Fruit fly (Drosophila melanogaster) whole organism, embryonic: ENCODE measurements around the gene Trf.
A peak's percentile ranks its signal among the peaks of the same experiment; 100 is the strongest.

ENCODE experiments used
- Asciz ChIP-seq: fragments of 200-800 bp; sonication (Bioruptor generic); optimal IDR thresholded peaks from 2 replicates; lab custom pipeline; 2017; ENCODE audit warnings: missing biosample characterization, mild to moderate bottlenecking, missing genetic modification characterization, missing genetic modification reagents
- B-H2 ChIP-seq: fragments of 200-800 bp; sonication (Bioruptor generic); optimal IDR thresholded peaks from 2 replicates; lab custom pipeline; 2018; ENCODE audit warnings: missing biosample characterization, mild to moderate bottlenecking, missing genetic modification characterization
- BEAF-32 ChIP-seq: fragments of 200-800 bp; sonication (Bioruptor generic); optimal IDR thresholded peaks from 3 replicates; lab custom pipeline; 2017; ENCODE audit warnings: missing biosample characterization, missing genetic modification characterization, mild to moderate bottlenecking, moderate library complexity, missing genetic modification reagents
- CG10321 ChIP-seq: fragments of 200-800 bp; sonication (Bioruptor generic); IDR thresholded peaks from 2 replicates; pipeline ENCODE4 v1.3.6; 2022; ENCODE audit warnings: missing biosample characterization, missing genetic modification characterization
- CG11247 ChIP-seq: fragments of 200-800 bp; sonication (Bioruptor generic); IDR thresholded peaks from 2 replicates; pipeline ENCODE4 v1.3.6; 2022; ENCODE audit warnings: missing biosample characterization, missing genetic modification characterization
- CG13424 ChIP-seq: fragments of 200-800 bp; sonication (Bioruptor generic); optimal IDR thresholded peaks from 2 replicates; lab custom pipeline; 2019; ENCODE audit warnings: missing biosample characterization, mild to moderate bottlenecking, missing genetic modification characterization, moderate library complexity
- CG1602 ChIP-seq: fragments of 200-800 bp; sonication (Bioruptor generic); optimal IDR thresholded peaks from 3 replicates; lab custom pipeline; 2016; ENCODE audit warnings: missing biosample characterization, missing genetic modification characterization
- CG16779 ChIP-seq: fragments of 200-800 bp; sonication (Bioruptor generic); IDR thresholded peaks from 2 replicates; pipeline ENCODE4 v1.3.6; 2022; ENCODE audit warnings: missing biosample characterization, missing genetic modification characterization
- CG17328 ChIP-seq: fragments of 200-800 bp; sonication (Bioruptor generic); IDR thresholded peaks from 2 replicates; pipeline ENCODE4 v1.3.6; 2022; ENCODE audit warnings: missing biosample characterization, missing genetic modification characterization
- CG17568 ChIP-seq: fragments of 200-800 bp; sonication (Bioruptor generic); optimal IDR thresholded peaks from 2 replicates; lab custom pipeline; 2018; ENCODE audit warnings: missing biosample characterization, mild to moderate bottlenecking, missing genetic modification characterization, moderate library complexity
- CG2712 ChIP-seq: fragments of 200-800 bp; optimal IDR thresholded peaks from 3 replicates; lab custom pipeline; 2019; ENCODE audit warnings: missing biosample characterization, mild to moderate bottlenecking, missing genetic modification characterization, moderate library complexity
- CG30403 ChIP-seq: fragments of 200-800 bp; sonication (Bioruptor generic); optimal IDR thresholded peaks from 3 replicates; lab custom pipeline; 2016; ENCODE audit warnings: missing biosample characterization, missing genetic modification characterization
- CG32767 ChIP-seq: fragments of 200-800 bp; sonication (Bioruptor generic); IDR thresholded peaks from 2 replicates; pipeline ENCODE4 v1.3.6; 2022; ENCODE audit warnings: missing biosample characterization, missing genetic modification characterization
- CG6683 ChIP-seq: fragments of 200-800 bp; sonication (Bioruptor generic); optimal IDR thresholded peaks from 2 replicates; lab custom pipeline; 2017; ENCODE audit warnings: missing biosample characterization, mild to moderate bottlenecking, missing genetic modification characterization, missing genetic modification reagents
- CG7271 ChIP-seq: fragments of 200-800 bp; sonication (Bioruptor generic); optimal IDR thresholded peaks from 2 replicates; lab custom pipeline; 2018; ENCODE audit warnings: missing biosample characterization, mild to moderate bottlenecking, missing genetic modification characterization, moderate library complexity
- CG8765 ChIP-seq: fragments of 200-800 bp; sonication (Bioruptor generic); IDR thresholded peaks from 2 replicates; pipeline ENCODE4 v1.3.6; 2022; ENCODE audit warnings: missing biosample characterization, missing genetic modification characterization
- CG9727 ChIP-seq: fragments of 200-800 bp; sonication (Bioruptor generic); optimal IDR thresholded peaks from 3 replicates; lab custom pipeline; 2017; ENCODE audit warnings: missing biosample characterization, mild to moderate bottlenecking, missing genetic modification characterization
- CkIIα-i1 ChIP-seq: fragments of 200-800 bp; sonication (Bioruptor generic); IDR thresholded peaks from 2 replicates; pipeline ENCODE4 v1.3.6; 2022; ENCODE audit warnings: missing biosample characterization, missing genetic modification characterization
- CoRest ChIP-seq: fragments of 200-800 bp; sonication (Bioruptor generic); optimal IDR thresholded peaks from 3 replicates; lab custom pipeline; 2018; ENCODE audit warnings: missing biosample characterization, mild to moderate bottlenecking, missing genetic modification characterization, moderate library complexity
- D ChIP-seq, 2 experiments: fragments of 200-800 bp in 1 of 2; fragments of >200 bp in 1 of 2; sonication (Bioruptor generic) in 1 of 2; optimal IDR thresholded peaks; 2 replicates in 1 of 2; 3 replicates in 1 of 2; lab custom pipeline; 2017; ENCODE audit warnings: mild to moderate bottlenecking in 1 of 2, missing biosample characterization in 1 of 2, missing genetic modification characterization in 1 of 2, missing genetic modification reagents in 1 of 2
- Doc3 ChIP-seq: fragments of 200-800 bp; sonication (Bioruptor generic); IDR thresholded peaks from 3 replicates; pipeline ENCODE4 v1.3.6; 2022; ENCODE audit warnings: missing biosample characterization, missing genetic modification characterization; ENCODE audit not compliant: partially characterized antibody
- ERR ChIP-seq: fragments of 200-800 bp; sonication (Bioruptor generic); optimal IDR thresholded peaks from 2 replicates; lab custom pipeline; 2016; ENCODE audit warnings: missing biosample characterization, missing genetic modification characterization
- Eip74EF ChIP-seq, 2 experiments: fragments of 200-800 bp in 1 of 2; fragments of >200 bp in 1 of 2; sonication (Bioruptor generic) in 1 of 2; optimal IDR thresholded peaks; 2 replicates each; lab custom pipeline; 2017 to 2019; ENCODE audit warnings: missing biosample characterization in 2 of 2, missing genetic modification characterization in 2 of 2, mild to moderate bottlenecking in 1 of 2, moderate library complexity in 1 of 2
- Hand ChIP-seq: fragments of 200-800 bp; sonication (Bioruptor generic); optimal IDR thresholded peaks from 2 replicates; lab custom pipeline; 2017; ENCODE audit warnings: mild to moderate bottlenecking, missing biosample characterization, missing genetic modification reagents, missing genetic modification characterization
- Oaz ChIP-seq: fragments of 200-800 bp; sonication (Bioruptor generic); IDR thresholded peaks from 2 replicates; pipeline ENCODE4 v1.3.6; 2022; ENCODE audit warnings: missing biosample characterization, missing genetic modification characterization
- PHDP ChIP-seq: fragments of 200-800 bp; sonication (Bioruptor generic); optimal IDR thresholded peaks from 3 replicates; lab custom pipeline; 2018; ENCODE audit warnings: missing biosample characterization, mild to moderate bottlenecking, missing genetic modification characterization, moderate library complexity
- Rfx ChIP-seq: fragments of 200-800 bp; sonication (Bioruptor generic); IDR thresholded peaks from 2 replicates; pipeline ENCODE4 v1.3.6; 2022; ENCODE audit warnings: missing biosample characterization, missing genetic modification characterization
- Sox100B ChIP-seq: fragments of 200-800 bp; sonication (Bioruptor generic); optimal IDR thresholded peaks from 3 replicates; lab custom pipeline; 2018; ENCODE audit warnings: missing biosample characterization, mild to moderate bottlenecking, missing genetic modification characterization
- Spps ChIP-seq: fragments of 200-800 bp; sonication (Bioruptor generic); optimal IDR thresholded peaks from 2 replicates; lab custom pipeline; 2018; ENCODE audit warnings: missing biosample characterization, mild to moderate bottlenecking, missing genetic modification characterization
- bbx ChIP-seq: fragments of 200-800 bp; sonication (Bioruptor generic); IDR thresholded peaks from 2 replicates; pipeline ENCODE4 v1.3.6; 2022; ENCODE audit warnings: missing biosample characterization, missing genetic modification characterization; ENCODE audit not compliant: partially characterized antibody
- ci ChIP-seq: fragments of 200-800 bp; sonication (Bioruptor generic); IDR thresholded peaks from 3 replicates; pipeline ENCODE4 v1.3.6; 2022; ENCODE audit warnings: missing biosample characterization, missing genetic modification characterization
- dm ChIP-seq: fragments of 200-800 bp; sonication (Bioruptor generic); optimal IDR thresholded peaks from 3 replicates; lab custom pipeline; 2016; ENCODE audit warnings: missing biosample characterization, missing genetic modification characterization
- en ChIP-seq: fragments of 200-800 bp; sonication (Bioruptor generic); optimal IDR thresholded peaks from 2 replicates; lab custom pipeline; 2016; ENCODE audit warnings: missing biosample characterization, missing genetic modification characterization
- exex ChIP-seq: fragments of 200-800 bp; sonication (Bioruptor generic); optimal IDR thresholded peaks from 4 replicates; lab custom pipeline; 2018; ENCODE audit warnings: missing biosample characterization, mild to moderate bottlenecking, missing genetic modification characterization, moderate library complexity
- fd102C ChIP-seq: fragments of 200-800 bp; sonication (Bioruptor generic); optimal IDR thresholded peaks from 2 replicates; lab custom pipeline; 2018; ENCODE audit warnings: missing biosample characterization, mild to moderate bottlenecking, missing genetic modification characterization, moderate library complexity
- fd64A ChIP-seq: fragments of 200-800 bp; sonication (Bioruptor generic); optimal IDR thresholded peaks from 3 replicates; lab custom pipeline; 2018; ENCODE audit warnings: missing biosample characterization, mild to moderate bottlenecking, missing genetic modification characterization
- gcm ChIP-seq: fragments of 200-800 bp; sonication (Bioruptor generic); optimal IDR thresholded peaks from 2 replicates; lab custom pipeline; 2019; ENCODE audit warnings: missing biosample characterization, mild to moderate bottlenecking, missing genetic modification characterization, moderate library complexity
- gsb-n ChIP-seq: fragments of 200-800 bp; sonication (Bioruptor generic); optimal IDR thresholded peaks from 3 replicates; lab custom pipeline; 2018; ENCODE audit warnings: missing biosample characterization, mild to moderate bottlenecking, missing genetic modification characterization
- gt ChIP-seq: fragments of 200-800 bp; sonication (Bioruptor generic); IDR thresholded peaks from 2 replicates; pipeline ENCODE4 v1.3.6; 2022; ENCODE audit warnings: missing biosample characterization, missing genetic modification characterization
- hkb ChIP-seq, 2 experiments: fragments of 200-800 bp in 1 of 2; fragments of >200 bp in 1 of 2; sonication (Bioruptor generic) in 1 of 2; IDR thresholded peaks in 1 of 2; optimal IDR thresholded peaks in 1 of 2; 2 replicates each; pipeline versions ENCODE4 v1.3.6 to Lab custom; 2017 to 2022; ENCODE audit warnings: missing biosample characterization in 1 of 2, missing genetic modification characterization in 1 of 2
- kah ChIP-seq: fragments of 200-800 bp; sonication (Bioruptor generic); optimal IDR thresholded peaks from 2 replicates; lab custom pipeline; 2018; ENCODE audit warnings: missing biosample characterization, mild to moderate bottlenecking, missing genetic modification characterization
- nerfin-2 ChIP-seq: fragments of 200-800 bp; sonication (Bioruptor generic); IDR thresholded peaks from 2 replicates; pipeline ENCODE4 v1.3.6; 2022; ENCODE audit warnings: missing biosample characterization, missing genetic modification characterization; ENCODE audit not compliant: partially characterized antibody
- pfk ChIP-seq: fragments of 200-800 bp; sonication (Bioruptor generic); optimal IDR thresholded peaks from 2 replicates; lab custom pipeline; 2018; ENCODE audit warnings: missing biosample characterization, mild to moderate bottlenecking, missing genetic modification characterization, moderate library complexity
- pho ChIP-seq: fragments of 200-800 bp; sonication (Bioruptor generic); optimal IDR thresholded peaks from 2 replicates; lab custom pipeline; 2016; ENCODE audit warnings: missing biosample characterization, missing genetic modification characterization
- slbo ChIP-seq: fragments of 200-800 bp; sonication (Bioruptor generic); IDR thresholded peaks from 2 replicates; pipeline ENCODE4 v1.3.6; 2022; ENCODE audit warnings: missing biosample characterization, missing genetic modification characterization
- sna ChIP-seq: fragments of 200-800 bp; sonication (Bioruptor generic); IDR thresholded peaks from 2 replicates; pipeline ENCODE4 v1.3.6; 2022; ENCODE audit warnings: missing biosample characterization, missing genetic modification characterization; ENCODE audit not compliant: partially characterized antibody
- tin ChIP-seq: fragments of 200-800 bp; sonication (Bioruptor generic); optimal IDR thresholded peaks from 3 replicates; lab custom pipeline; 2016; ENCODE audit warnings: missing biosample characterization, missing genetic modification characterization
- z ChIP-seq: fragments of 200-800 bp; sonication (Bioruptor generic); IDR thresholded peaks from 3 replicates; pipeline ENCODE4 v1.3.6; 2022; ENCODE audit warnings: missing biosample characterization, missing genetic modification characterization

The Trf gene

DNA sequence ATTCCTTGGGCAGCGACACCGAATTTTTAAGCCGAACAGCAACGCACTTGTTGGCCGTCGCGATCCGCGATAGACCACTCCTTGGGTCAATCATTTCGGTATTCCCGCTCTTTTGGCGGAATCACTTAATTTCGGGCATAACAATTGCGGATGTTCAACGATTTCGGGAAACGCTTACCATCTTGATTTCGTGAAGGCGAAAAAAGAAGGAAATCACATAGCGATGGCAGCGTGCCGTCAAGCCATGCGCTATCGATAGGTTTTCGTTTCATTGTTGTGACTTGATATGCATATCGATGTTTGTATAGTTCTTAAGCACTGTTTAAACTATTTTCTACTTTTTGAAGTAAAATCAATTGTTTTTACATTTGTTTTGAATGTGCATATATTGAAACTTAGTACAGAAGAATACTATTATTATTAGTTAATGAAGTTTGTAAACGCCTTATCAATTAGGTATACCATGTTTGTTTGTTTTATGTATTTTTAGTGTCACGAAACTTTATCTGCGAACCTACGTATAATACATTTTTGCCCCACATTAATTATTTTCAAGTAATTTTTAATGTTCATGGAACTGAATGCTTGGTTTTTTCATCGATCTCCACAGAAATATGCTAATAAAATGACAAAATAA is 29.9 kb upstream of the Trf start, which contains the start of gene RpL36A (continued):
- TF ChIP-seq PHDP (tag; lab: Kevin White, UChicago) (peak; percentile 72), B-H2 (GFP tag; lab: Kevin White, UChicago) (peak; percentile 81), Eip74EF (GFP tag; optimal IDR thresholded peaks at IDR 0.05; lab: Kevin White, UChicago) (no peak), tin (peak; percentile 40), CG32767 (GFP tag; lab: Robert Waterston, UW) (no peak), CG30403 (GFP tag; lab: Kevin White, UChicago) (peak; percentile 68), en (GFP tag; lab: Kevin White, UChicago) (peak; percentile 0), slbo (peak; percentile 76), z (GFP tag; lab: Robert Waterston, UW) (no peak), CG7271 (tag; lab: Kevin White, UChicago) (no peak), gcm (GFP tag; lab: Kevin White, UChicago) (peak; percentile 54), exex (no peak), fd64A (peak; percentile 69), BEAF-32 (GFP tag; lab: Kevin White, UChicago) (peak; percentile 92), CG8765 (no peak), Doc3 (GFP tag; lab: Robert Waterston, UW) (peak; percentile 70), ERR (GFP tag; lab: Kevin White, UChicago) (peak; percentile 37), CG2712 (tag; lab: Kevin White, UChicago) (peak; percentile 57), sna (GFP tag; lab: Robert Waterston, UW) (0 out of 2 replicates have a peak, but pooled peaks have one; percentile 22), gsb-n (no peak), Oaz (no peak), hkb (optimal IDR thresholded peaks at IDR 0.05; lab: Kevin White, UChicago) (no peak), hkb (GFP tag; IDR thresholded peaks at IDR 0.05; lab: Robert Waterston, UW) (peak; percentile 65), CG9727 (GFP tag; lab: Kevin White, UChicago) (peak; percentile 70), CoRest (tag; lab: Kevin White, UChicago) (peak; percentile 55), gt (no peak), CG6683 (no peak), CG1602 (GFP tag; lab: Kevin White, UChicago) (peak; percentile 29), CG17568 (GFP tag; lab: Kevin White, UChicago) (no peak), CG13424 (tag; lab: Kevin White, UChicago) (peak; percentile 40), Rfx (GFP tag; lab: Robert Waterston, UW) (peak; percentile 81), Sox100B (GFP tag; lab: Kevin White, UChicago) (no peak), Asciz (GFP tag; lab: Kevin White, UChicago) (no peak), CkIIα-i1 (GFP tag; lab: Robert Waterston, UW) (no peak), bbx (GFP tag; lab: Robert Waterston, UW) (peak; percentile 94), CG11247 (GFP tag; lab: Robert Waterston, UW) (peak; percentile 66), kah (peak; percentile 44), nerfin-2 (peak; percentile 69), Spps (tag; lab: Kevin White, UChicago) (no peak), dm (GFP tag; lab: Kevin White, UChicago) (peak; percentile 89), ci (peak; percentile 84), pho (GFP tag; lab: Kevin White, UChicago) (peak; percentile 54), CG10321 (no peak), CG16779 (GFP tag; lab: Robert Waterston, UW) (no peak), pfk (peak; percentile 61), D (optimal IDR thresholded peaks at IDR 0.05; lab: Kevin White, UChicago) (peak; percentile 10), D (GFP tag; optimal IDR thresholded peaks at IDR 0.05; lab: Kevin White, UChicago) (no peak), fd102C (GFP tag; lab: Kevin White, UChicago) (no peak), CG17328 (GFP tag; lab: Robert Waterston, UW) (peak; percentile 63), Hand (peak; percentile 57)
